Worm (Caenorhabditis elegans): ENCODE measurements around the gene vab-1.

ce11 chrII:4531880-4532279 lies 39.9 kb upstream of the vab-1 start, which contains the start of gene sra-32:
- TF ChIP-seq W03F9.2 (tag; optimal IDR thresholded peaks at IDR 0.05) = no peak
- no peak for TF ChIP-seq him-1 (tag; optimal IDR thresholded peaks at IDR 0.05)
- TF ChIP-seq dao-5 (tag; optimal IDR thresholded peaks at IDR 0.05) = no peak

All from whole organism, L4/young adult.